Worm (Caenorhabditis elegans): ENCODE results near the gene rpl-21.

The rpl-21 gene

ce11 chrIII:8100960-8101359 is 29.1 kb downstream of the rpl-21 start, which contains the start of gene plk-1 (continued):
- peak; percentile 33 for TF ChIP-seq athp-1 (tag; optimal IDR thresholded peaks at IDR 0.05)
- TF ChIP-seq efl-1 (GFP tag; optimal IDR thresholded peaks at IDR 0.05) = peak; percentile 98
- peak; percentile 86 for TF ChIP-seq madf-3 (GFP tag; IDR thresholded peaks at IDR 0.05)
- peak; percentile 70 for TF ChIP-seq hsf-1 (GFP tag; IDR thresholded peaks at IDR 0.05)
- peak; percentile 97 for TF ChIP-seq madf-6 (GFP tag; IDR thresholded peaks at IDR 0.05)
- no peak for TF ChIP-seq Y67H2A.10 (GFP tag; conservative IDR thresholded peaks at IDR 0.05)

- TF ChIP-seq snpc-1.1 (tag; optimal IDR thresholded peaks at IDR 0.05; ENCODE audit: insufficient read depth) = no peak
- TF ChIP-seq egl-44 (GFP tag; IDR thresholded peaks at IDR 0.05) = no peak
- no peak for TF ChIP-seq cebp-2 (GFP tag; IDR thresholded peaks at IDR 0.05)
Measured at ce11 chrIII:8099022-8099421, 31.0 kb downstream of the rpl-21 start, which contains the start of gene K06H7.1. TSS of gene K06H7.1 (plus strand) at chrIII:8099322.

ce11 chrIII:8098116-8098515 is 31.9 kb downstream of the rpl-21 start, which contains the start of gene K06H7.8:
TSS of gene K06H7.8 (minus strand) at chrIII:8098216.
- TF ChIP-seq madf-6 (GFP tag; IDR thresholded peaks at IDR 0.05) = no peak
- no peak for TF ChIP-seq ztf-3 (GFP tag; optimal IDR thresholded peaks at IDR 0.05)
- no peak for TF ChIP-seq snpc-1.1 (tag; optimal IDR thresholded peaks at IDR 0.05; ENCODE audit: insufficient read depth)
- TF ChIP-seq bed-1 (GFP tag; IDR thresholded peaks at IDR 0.05) = no peak
- no peak for TF ChIP-seq F55B11.4 (tag; optimal IDR thresholded peaks at IDR 0.05; ENCODE audit: borderline replicate concordance, insufficient read depth)

ce11 chrIII:8093079-8093623 is 36.9 kb downstream of the rpl-21 start, which contains the start of gene K06H7.2:
TSS of gene K06H7.2 (plus strand) at chrIII:8093573.
- peak; percentile 79 for TF ChIP-seq attf-5 (GFP tag; optimal IDR thresholded peaks at IDR 0.05)
- no peak for TF ChIP-seq T07F8.4 (tag; optimal IDR thresholded peaks at IDR 0.05)
- TF ChIP-seq egrh-3 (GFP tag; IDR thresholded peaks at IDR 0.05) = no peak
- TF ChIP-seq tbp1 (GFP tag; optimal IDR thresholded peaks at IDR 0.05) = no peak
- TF ChIP-seq lin-35 (GFP tag; optimal IDR thresholded peaks at IDR 0.05) = no peak
- no peak for TF ChIP-seq aptf-3 (GFP tag; IDR thresholded peaks at IDR 0.05)
- TF ChIP-seq athp-1 (tag; optimal IDR thresholded peaks at IDR 0.05) = no peak
- no peak for TF ChIP-seq rec-8 (tag; optimal IDR thresholded peaks at IDR 0.05)
- TF ChIP-seq ceh-27 (GFP tag; optimal IDR thresholded peaks at IDR 0.05) = peak; percentile 4
- no peak for TF ChIP-seq lsl-1 (GFP tag; optimal IDR thresholded peaks at IDR 0.05)
- TF ChIP-seq hmg-20 (GFP tag; IDR thresholded peaks at IDR 0.05) = no peak
- TF ChIP-seq ceh-79 (tag; optimal IDR thresholded peaks at IDR 0.05) = no peak
- TF ChIP-seq nhr-80 (tag; optimal IDR thresholded peaks at IDR 0.05) = peak; percentile 38
- TF ChIP-seq lin-40 (tag; optimal IDR thresholded peaks at IDR 0.05) = peak; percentile 4
- TF ChIP-seq tlf-1 (GFP tag; optimal IDR thresholded peaks at IDR 0.05) = no peak
- TF ChIP-seq egl-44 (GFP tag; IDR thresholded peaks at IDR 0.05) = no peak
- TF ChIP-seq ztf-25 (GFP tag; IDR thresholded peaks at IDR 0.05) = no peak
- TF ChIP-seq atf-7 (tag; optimal IDR thresholded peaks at IDR 0.05) = no peak
- TF ChIP-seq D2030.7 (GFP tag; IDR thresholded peaks at IDR 0.05) = no peak
- peak; percentile 79 for TF ChIP-seq mcd-1 (GFP tag; IDR thresholded peaks at IDR 0.05)
- 0 out of 2 replicates have a peak, but pooled peaks have one; percentile 12 for TF ChIP-seq hmg-1.2 (GFP tag; IDR thresholded peaks at IDR 0.05)
- no peak for TF ChIP-seq chd-7 (tag; optimal IDR thresholded peaks at IDR 0.05)
- no peak for TF ChIP-seq F10E7.11 (tag; optimal IDR thresholded peaks at IDR 0.05)
- TF ChIP-seq ceh-100 (GFP tag; IDR thresholded peaks at IDR 0.05) = no peak
- TF ChIP-seq T26A5.8 (tag; optimal IDR thresholded peaks at IDR 0.05) = no peak
- no peak for TF ChIP-seq zim-3 (tag; optimal IDR thresholded peaks at IDR 0.05)

Measured in whole organism, young adult.